Fruit fly (Drosophila melanogaster): ENCODE results near the gene CG9119.

The CG9119 gene

DNA sequence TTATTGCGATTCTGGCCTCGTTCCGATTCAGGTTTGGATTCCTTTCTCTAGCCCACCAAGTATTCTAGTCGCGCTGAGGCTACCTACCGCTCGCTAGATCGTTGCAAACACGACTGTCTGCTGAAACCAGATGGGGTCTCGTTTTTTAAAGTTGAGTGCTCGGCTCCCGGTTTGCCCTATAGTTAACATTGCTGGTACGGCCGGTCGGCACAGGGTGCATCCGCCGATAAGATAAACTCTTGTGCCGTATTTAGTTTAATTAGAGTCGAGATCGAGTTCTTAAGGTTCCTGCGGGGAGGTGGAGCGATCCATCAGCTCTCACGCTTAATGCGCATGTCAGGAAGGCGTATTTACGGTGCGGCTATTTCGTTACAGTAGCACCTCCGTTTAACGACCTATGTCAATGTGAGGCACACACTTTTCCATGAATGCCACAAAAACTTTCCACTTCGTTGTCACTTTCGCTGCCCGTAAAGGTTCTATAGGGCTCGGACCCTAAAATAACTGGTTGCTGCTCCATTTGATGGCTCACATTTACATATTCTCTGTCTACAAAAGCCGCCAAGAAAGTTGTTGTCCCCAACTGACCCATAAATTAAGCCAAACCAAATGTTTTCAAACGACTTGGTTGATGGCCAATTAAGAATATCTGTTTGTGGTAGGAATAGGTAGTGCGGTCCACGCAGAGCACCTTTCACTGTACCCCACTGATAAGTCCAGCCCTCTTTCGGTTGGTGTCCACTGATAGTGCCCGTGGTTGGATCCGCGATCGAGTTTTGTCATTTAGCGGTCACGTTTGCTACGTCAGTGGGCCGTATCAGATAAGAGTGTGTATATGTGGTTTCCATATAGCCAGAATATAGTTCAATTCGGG is at the start of gene CG9119 (continued):
- TF ChIP-seq CG31224 (GFP tag; IDR thresholded peaks at IDR 0.05) (0 out of 2 replicates have a peak, but pooled peaks have one; percentile 13), CG7786 (GFP tag; optimal IDR thresholded peaks at IDR 0.05) (peak; percentile 76), CG12071 (GFP tag; optimal IDR thresholded peaks at IDR 0.05) (no peak), disco-r (GFP tag; optimal IDR thresholded peaks at IDR 0.05) (peak; percentile 10), Atf6 (GFP tag; IDR thresholded peaks at IDR 0.05) (peak; percentile 74), CG17361 (GFP tag; IDR thresholded peaks at IDR 0.05) (peak; percentile 82), Hr78 (GFP tag; optimal IDR thresholded peaks at IDR 0.05) (peak in 1 of 2 experiments; percentile 78), CG10274 (GFP tag; optimal IDR thresholded peaks at IDR 0.05) (peak; percentile 55), CG2116 (GFP tag; optimal IDR thresholded peaks at IDR 0.05) (no peak), CG14014 (GFP tag; IDR thresholded peaks at IDR 0.05) (peak; percentile 55; the same call in 1 of the 2 replicates), CG13123 (GFP tag; optimal IDR thresholded peaks at IDR 0.05) (no peak), twi (tag; optimal IDR thresholded peaks at IDR 0.05) (peak; percentile 51), B-H1 (GFP tag; IDR thresholded peaks at IDR 0.05) (0 out of 3 replicates have a peak, but pooled peaks have one; percentile 30), ATbp (GFP tag; optimal IDR thresholded peaks at IDR 0.05) (peak; percentile 35), sqz (GFP tag; optimal IDR thresholded peaks at IDR 0.05) (peak; percentile 47), HLH54F (GFP tag; optimal IDR thresholded peaks at IDR 0.05) (peak; percentile 64), pnt (GFP tag; optimal IDR thresholded peaks at IDR 0.05) (peak; percentile 64), CG31365 (tag; optimal IDR thresholded peaks at IDR 0.05) (peak; percentile 9), NC2α (GFP tag; optimal IDR thresholded peaks at IDR 0.05) (peak; percentile 21), ara (GFP tag; IDR thresholded peaks at IDR 0.05) (0 out of 2 replicates have a peak, but pooled peaks have one; percentile 6), MTF-1 (GFP tag; optimal IDR thresholded peaks at IDR 0.05; ENCODE audit: borderline replicate concordance) (no peak), Neu2 (GFP tag; optimal IDR thresholded peaks at IDR 0.05; ENCODE audit: borderline replicate concordance) (no peak), CG34224 (GFP tag; IDR thresholded peaks at IDR 0.05; ENCODE audit: partially characterized antibody) (no peak), lmd (GFP tag; IDR thresholded peaks at IDR 0.05) (peak; percentile 70), zfh1 (GFP tag; IDR thresholded peaks at IDR 0.05) (peak; percentile 36; the same call in 1 of the 3 replicates), pfk (GFP tag; optimal IDR thresholded peaks at IDR 0.05) (no peak), Max (GFP tag; optimal IDR thresholded peaks at IDR 0.05) (no peak), Nf-YB (GFP tag; optimal IDR thresholded peaks at IDR 0.05) (peak; percentile 10), CG6765 (GFP tag; optimal IDR thresholded peaks at IDR 0.05) (peak; percentile 1), CG9932 (GFP tag; IDR thresholded peaks at IDR 0.05) (peak; percentile 56; the same call in 1 of the 2 replicates), cg (GFP tag; optimal IDR thresholded peaks at IDR 0.05) (no peak), HLH4C (GFP tag; IDR thresholded peaks at IDR 0.05; ENCODE audit: partially characterized antibody) (no peak), Six4 (GFP tag; optimal IDR thresholded peaks at IDR 0.05) (peak; percentile 54), CG6654 (GFP tag; optimal IDR thresholded peaks at IDR 0.05) (peak; percentile 32), slp2 (GFP tag; optimal IDR thresholded peaks at IDR 0.05) (peak; percentile 62), CG17802 (tag; optimal IDR thresholded peaks at IDR 0.05) (no peak), Scr (GFP tag; IDR thresholded peaks at IDR 0.05; ENCODE audit: partially characterized antibody) (no peak), CG12769 (tag; optimal IDR thresholded peaks at IDR 0.05) (peak; percentile 63), ftz-f1 (GFP tag; optimal IDR thresholded peaks at IDR 0.05) (no peak), hb (GFP tag; IDR thresholded peaks at IDR 0.05; ENCODE audit: partially characterized antibody) (no peak), CG1233 (GFP tag; optimal IDR thresholded peaks at IDR 0.05) (peak; percentile 66), tap (tag; optimal IDR thresholded peaks at IDR 0.05) (peak; percentile 49), CG2199 (GFP tag; IDR thresholded peaks at IDR 0.05) (no peak), HmgD (GFP tag; optimal IDR thresholded peaks at IDR 0.05) (no peak), CG11695 (GFP tag; IDR thresholded peaks at IDR 0.05) (peak; percentile 55; the same call in 2 of the 3 replicates), rib (GFP tag; IDR thresholded peaks at IDR 0.05) (0 out of 2 replicates have a peak, but pooled peaks have one; percentile 19), jing (GFP tag; optimal IDR thresholded peaks at IDR 0.05) (peak; percentile 9), CG10267 (tag; optimal IDR thresholded peaks at IDR 0.05) (peak; percentile 25)
